Worm (Caenorhabditis elegans) whole organism, young adult: ENCODE results near the gene tag-243.
A peak's percentile ranks its signal among the peaks of the same experiment; 100 is the strongest.

Experiments used
- K11D2.4 ChIP-seq: fragments of 200-800 bp; sonication (Bioruptor generic); IDR thresholded peaks from 2 replicates; pipeline ENCODE4 v1.3.6; 2022; ENCODE audit warnings: missing genetic modification reagents, missing genetic modification characterization, missing compliant biosample characterization
- T26A5.8 ChIP-seq: sonication (generic microtip); optimal IDR thresholded peaks from 2 replicates; lab custom pipeline; 2016; ENCODE audit warnings: missing genetic modification characterization, missing compliant biosample characterization
- Y67H2A.10 ChIP-seq: fragments of 200-800 bp; sonication (Bioruptor generic); conservative IDR thresholded peaks from 2 replicates; pipeline ENCODE4 v1.3.6; 2022; ENCODE audit warnings: missing genetic modification reagents, missing genetic modification characterization, missing compliant biosample characterization
- aptf-2 ChIP-seq: fragments of 200-800 bp; sonication (Bioruptor generic); conservative IDR thresholded peaks from 2 replicates; pipeline ENCODE4 v1.3.6; 2022; ENCODE audit warnings: missing genetic modification reagents, missing genetic modification characterization, missing compliant biosample characterization
- athp-1 ChIP-seq: sonication (generic microtip); optimal IDR thresholded peaks from 2 replicates; lab custom pipeline; 2017; ENCODE audit warnings: mild to moderate bottlenecking, missing genetic modification characterization, missing compliant biosample characterization
- attf-5 ChIP-seq: fragments of 200-800 bp; sonication (Bioruptor generic); optimal IDR thresholded peaks from 2 replicates; lab custom pipeline; 2018; ENCODE audit warnings: mild to moderate bottlenecking, missing genetic modification characterization, missing compliant biosample characterization
- bed-2 ChIP-seq: fragments of 200-800 bp; sonication (Bioruptor generic); IDR thresholded peaks from 2 replicates; pipeline ENCODE4 v1.3.6; 2022; ENCODE audit warnings: missing genetic modification reagents, missing genetic modification characterization, missing compliant biosample characterization
- ceh-27 ChIP-seq: fragments of 200-800 bp; sonication (Bioruptor generic); optimal IDR thresholded peaks from 2 replicates; lab custom pipeline; 2018; ENCODE audit warnings: mild to moderate bottlenecking, missing genetic modification characterization, moderate library complexity, missing compliant biosample characterization
- ceh-40 ChIP-seq: fragments of 200-800 bp; sonication (Bioruptor generic); IDR thresholded peaks from 2 replicates; pipeline ENCODE4 v1.3.6; 2022; ENCODE audit warnings: missing genetic modification characterization, missing compliant biosample characterization
- ceh-79 ChIP-seq: sonication (generic microtip); optimal IDR thresholded peaks from 2 replicates; lab custom pipeline; 2017; ENCODE audit warnings: mild to moderate bottlenecking, missing genetic modification characterization, missing compliant biosample characterization
- chd-7 ChIP-seq: sonication (generic microtip); optimal IDR thresholded peaks from 2 replicates; lab custom pipeline; 2016; ENCODE audit warnings: mild to moderate bottlenecking, missing genetic modification characterization, moderate library complexity, missing compliant biosample characterization
- dox-1 ChIP-seq: fragments of 200-800 bp; sonication (Bioruptor generic); IDR thresholded peaks from 2 replicates; pipeline ENCODE4 v1.3.6; 2022; ENCODE audit warnings: missing genetic modification reagents, missing genetic modification characterization, missing compliant biosample characterization
- fkh-3 ChIP-seq: sonication (generic microtip); optimal IDR thresholded peaks from 2 replicates; lab custom pipeline; 2016; ENCODE audit warnings: mild to moderate bottlenecking, missing genetic modification characterization, missing compliant biosample characterization
- hmg-1.2 ChIP-seq: fragments of 200-800 bp; sonication (Bioruptor generic); IDR thresholded peaks from 2 replicates; pipeline ENCODE4 v1.3.6; 2022; ENCODE audit warnings: missing genetic modification reagents, missing genetic modification characterization, missing compliant biosample characterization
- let-607 ChIP-seq, 2 experiments: fragments of 200-800 bp in 1 of 2; sonication (Bioruptor generic) in 1 of 2; sonication (generic microtip) in 1 of 2; optimal IDR thresholded peaks; 2 replicates each; lab custom pipeline; 2016 to 2018; ENCODE audit warnings: mild to moderate bottlenecking in 2 of 2, missing compliant biosample characterization in 2 of 2, missing genetic modification characterization in 2 of 2, moderate library complexity in 2 of 2, missing genotype in 1 of 2
- lin-26 ChIP-seq: fragments of 200-800 bp; sonication (Bioruptor generic); IDR thresholded peaks from 2 replicates; pipeline ENCODE4 v1.3.6; 2022; ENCODE audit warnings: missing genetic modification reagents, missing genetic modification characterization, missing compliant biosample characterization
- lir-1 ChIP-seq: fragments of 200-800 bp; sonication (Bioruptor generic); conservative IDR thresholded peaks from 2 replicates; pipeline ENCODE4 v1.3.6; 2022; ENCODE audit warnings: missing genetic modification reagents, missing genetic modification characterization, missing compliant biosample characterization
- madf-3 ChIP-seq: fragments of 200-800 bp; sonication (Bioruptor generic); IDR thresholded peaks from 2 replicates; pipeline ENCODE4 v1.3.6; 2022; ENCODE audit warnings: missing genetic modification reagents, missing genetic modification characterization, missing compliant biosample characterization
- mxl-1 ChIP-seq: sonication (generic microtip); optimal IDR thresholded peaks from 2 replicates; lab custom pipeline; 2016; ENCODE audit warnings: missing genetic modification characterization, missing compliant biosample characterization
- nhr-80 ChIP-seq: sonication (generic microtip); optimal IDR thresholded peaks from 2 replicates; lab custom pipeline; 2016; ENCODE audit warnings: missing genetic modification characterization, missing compliant biosample characterization
- pbrm-1 ChIP-seq: fragments of 200-800 bp; sonication (Bioruptor generic); IDR thresholded peaks from 2 replicates; pipeline ENCODE4 v1.3.6; 2022; ENCODE audit warnings: missing genetic modification reagents, missing genetic modification characterization, missing compliant biosample characterization
- snpc-1.1 ChIP-seq: sonication (generic microtip); optimal IDR thresholded peaks from 2 replicates; lab custom pipeline; 2017; ENCODE audit warnings: missing genetic modification characterization, mild to moderate bottlenecking, missing compliant biosample characterization, antibody characterized with exemption, moderate library complexity, missing genotype, missing genetic modification reagents; ENCODE audit not compliant: insufficient read depth
- snpc-1.3 ChIP-seq: sonication (generic microtip); optimal IDR thresholded peaks from 2 replicates; lab custom pipeline; 2017; ENCODE audit warnings: missing genetic modification characterization, mild to moderate bottlenecking, missing compliant biosample characterization, antibody characterized with exemption, moderate library complexity, missing genotype, missing genetic modification reagents; ENCODE audit not compliant: insufficient read depth
- snpc-3.4 ChIP-seq: sonication (generic microtip); optimal IDR thresholded peaks from 2 replicates; lab custom pipeline; 2017; ENCODE audit warnings: missing genetic modification characterization, mild to moderate bottlenecking, missing compliant biosample characterization, antibody characterized with exemption, moderate library complexity, missing genotype, missing genetic modification reagents
- snpc-4 ChIP-seq, 5 experiments: fragments of 150-350 bp in 1 of 5; sonication (generic microtip) in 4 of 5; optimal IDR thresholded peaks; 2 replicates each; lab custom pipeline; 2014 to 2018; ENCODE audit warnings: missing genetic modification characterization in 5 of 5, missing biosample characterization in 3 of 5, antibody characterized with exemption in 2 of 5, mild to moderate bottlenecking in 2 of 5, missing compliant biosample characterization in 2 of 5, missing genotype in 2 of 5, moderate library complexity in 2 of 5, missing genetic modification reagents in 1 of 5
- xnd-1 ChIP-seq: sonication (generic microtip); optimal IDR thresholded peaks from 2 replicates; lab custom pipeline; 2016; ENCODE audit warnings: missing genotype, missing genetic modification reagents, missing genetic modification characterization, missing compliant biosample characterization
- ztf-22 ChIP-seq: fragments of 200-800 bp; sonication (Bioruptor generic); optimal IDR thresholded peaks from 2 replicates; lab custom pipeline; 2018; ENCODE audit warnings: mild to moderate bottlenecking, missing genetic modification characterization, moderate library complexity, missing compliant biosample characterization
- ztf-3 ChIP-seq: fragments of 200-800 bp; sonication (Bioruptor generic); optimal IDR thresholded peaks from 2 replicates; lab custom pipeline; 2018; ENCODE audit warnings: mild to moderate bottlenecking, missing genetic modification characterization, missing compliant biosample characterization

Gene tag-243

ce11 chrIII:4671491-4671890, 16.8 kb downstream of the tag-243 start, which contains the start of gene T23F11.11:
Gene T23F11.11, minus strand, starts transcription at chrIII:4671591.
- TF ChIP-seq lin-26 (GFP tag; lab: Robert Waterston, UW): no peak
- TF ChIP-seq athp-1 (tag; lab: Kevin White, UChicago): no peak
- no peak for TF ChIP-seq xnd-1 (tag; lab: Kevin White, UChicago)
- TF ChIP-seq bed-2 (GFP tag; lab: Robert Waterston, UW): no peak
- TF ChIP-seq ztf-22 (GFP tag; lab: Kevin White, UChicago): no peak
- TF ChIP-seq hmg-1.2 (GFP tag; lab: Robert Waterston, UW): no peak
- no peak for TF ChIP-seq snpc-4 (GFP tag; optimal IDR thresholded peaks at IDR 0.05; lab: Kevin White, UChicago)
- TF ChIP-seq snpc-4 (tag; optimal IDR thresholded peaks at IDR 0.05; lab: Kevin White, UChicago): no peak
- no peak for TF ChIP-seq snpc-1.1
- TF ChIP-seq let-607 (tag; optimal IDR thresholded peaks at IDR 0.05; lab: Kevin White, UChicago): no peak
- no peak for TF ChIP-seq K11D2.4

ce11 chrIII:4668073-4668472, 20.2 kb downstream of the tag-243 start:
- TF ChIP-seq nhr-80 (tag; lab: Kevin White, UChicago) (peak; percentile 23), madf-3 (GFP tag; lab: Robert Waterston, UW) (no peak), mxl-1 (tag; lab: Kevin White, UChicago) (no peak), ceh-79 (tag; lab: Kevin White, UChicago) (no peak), T26A5.8 (tag; lab: Kevin White, UChicago) (no peak), ceh-40 (no peak), Y67H2A.10 (GFP tag; lab: Robert Waterston, UW) (no peak)
- TF ChIP-seq, all 124 proteins: peak for 1

- TF ChIP-seq chd-7 (tag; lab: Kevin White, UChicago) (no peak), ceh-27 (GFP tag; lab: Kevin White, UChicago) (peak; percentile 86), hmg-1.2 (GFP tag; lab: Robert Waterston, UW) (peak; percentile 54; the same call in 1 of the 2 replicates), attf-5 (peak; percentile 6), lir-1 (GFP tag; lab: Robert Waterston, UW) (peak; percentile 26; the same call in 1 of the 2 replicates)
Observed at ce11 chrIII:4666753-4667400, 21.4 kb downstream of the tag-243 start.

- TF ChIP-seq snpc-1.3 (tag; lab: Kevin White, UChicago) (no peak), aptf-2 (no peak), dox-1 (GFP tag; lab: Robert Waterston, UW) (no peak), snpc-3.4 (no peak), ztf-22 (GFP tag; lab: Kevin White, UChicago) (no peak), ztf-3 (GFP tag; lab: Kevin White, UChicago) (no peak), pbrm-1 (GFP tag; lab: Robert Waterston, UW) (no peak)
- TF ChIP-seq, all 124 proteins: peak for 0
Observed at ce11 chrIII:4665272-4665671, 23.0 kb downstream of the tag-243 start, which contains the start of gene T23F11.4. Gene T23F11.4, minus strand, starts transcription at chrIII:4665372.

- TF ChIP-seq ceh-27 (GFP tag; lab: Kevin White, UChicago) (peak; percentile 72), fkh-3 (tag; lab: Kevin White, UChicago) (no peak), madf-3 (GFP tag; lab: Robert Waterston, UW) (no peak)
- TF ChIP-seq, all 124 proteins: peak for 1
Observed at ce11 chrIII:4659426-4659825, 28.8 kb downstream of the tag-243 start.
